Fruit fly (Drosophila melanogaster) whole organism, adult: ENCODE data around the gene tfc.

ENCODE experiments used
- CG11617 ChIP-seq: fragments of 200-800 bp; sonication (Bioruptor generic); optimal IDR thresholded peaks from 2 replicates; lab custom pipeline; 2017; ENCODE audit warnings: mild to moderate bottlenecking, missing biosample characterization, missing genetic modification reagents, missing genetic modification characterization
- CG12768 ChIP-seq: fragments of 200-800 bp; sonication (Bioruptor generic); optimal IDR thresholded peaks from 2 replicates; lab custom pipeline; 2017; ENCODE audit warnings: missing biosample characterization, missing genetic modification characterization, mild to moderate bottlenecking, moderate library complexity, missing genetic modification reagents
- CG14711 ChIP-seq: fragments of 200-800 bp; sonication (Bioruptor generic); optimal IDR thresholded peaks from 2 replicates; lab custom pipeline; 2018; ENCODE audit warnings: missing biosample characterization, mild to moderate bottlenecking, missing genetic modification characterization, moderate library complexity
- CG1620 ChIP-seq: fragments of 200-800 bp; sonication (Bioruptor generic); optimal IDR thresholded peaks from 2 replicates; lab custom pipeline; 2016; ENCODE audit warnings: missing biosample characterization, missing genetic modification characterization
- CG33017 ChIP-seq: fragments of 200-800 bp; sonication (Bioruptor generic); optimal IDR thresholded peaks from 2 replicates; lab custom pipeline; 2018; ENCODE audit warnings: missing biosample characterization, mild to moderate bottlenecking, missing genetic modification characterization, moderate library complexity
- CG5204 ChIP-seq: fragments of 200-800 bp; sonication (Bioruptor generic); optimal IDR thresholded peaks from 2 replicates; lab custom pipeline; 2016; ENCODE audit warnings: missing biosample characterization, missing genetic modification characterization
- CG7045 ChIP-seq: fragments of 200-800 bp; sonication (Bioruptor generic); optimal IDR thresholded peaks from 2 replicates; lab custom pipeline; 2017; ENCODE audit warnings: missing biosample characterization, mild to moderate bottlenecking, missing genetic modification characterization
- CG7101 ChIP-seq: fragments of 200-800 bp; sonication (Bioruptor generic); optimal IDR thresholded peaks from 2 replicates; lab custom pipeline; 2018; ENCODE audit warnings: missing biosample characterization, mild to moderate bottlenecking, missing genetic modification characterization, moderate library complexity
- Clk ChIP-seq: fragments of 200-800 bp; sonication (Bioruptor generic); optimal IDR thresholded peaks from 2 replicates; lab custom pipeline; 2017; ENCODE audit warnings: missing biosample characterization, missing genetic modification characterization
- Crg-1 ChIP-seq: fragments of 200-800 bp; sonication (Bioruptor generic); optimal IDR thresholded peaks from 2 replicates; lab custom pipeline; 2016; ENCODE audit warnings: missing biosample characterization, missing genetic modification characterization
- Hr96 ChIP-seq: fragments of 200-800 bp; sonication (Bioruptor generic); optimal IDR thresholded peaks from 2 replicates; lab custom pipeline; 2016; ENCODE audit warnings: missing biosample characterization, missing genetic modification characterization
- Mnt ChIP-seq: fragments of 200-800 bp; sonication (Bioruptor generic); optimal IDR thresholded peaks from 2 replicates; lab custom pipeline; 2016; ENCODE audit warnings: missing biosample characterization, mild to moderate bottlenecking, missing genetic modification characterization
- bab1 ChIP-seq: fragments of 200-800 bp; sonication (Bioruptor generic); optimal IDR thresholded peaks from 3 replicates; lab custom pipeline; 2019; ENCODE audit warnings: missing biosample characterization, mild to moderate bottlenecking, missing genetic modification characterization, moderate library complexity
- cic ChIP-seq: fragments of 200-800 bp; sonication (Bioruptor generic); optimal IDR thresholded peaks from 2 replicates; lab custom pipeline; 2017; ENCODE audit warnings: missing biosample characterization, mild to moderate bottlenecking, missing genetic modification characterization, moderate library complexity
- cnc ChIP-seq, 2 experiments: fragments of >200 bp; optimal IDR thresholded peaks; 2 replicates each; lab custom pipeline; 2017
- kay ChIP-seq: fragments of 200-800 bp; sonication (Bioruptor generic); peaks from one replicate; lab custom pipeline; 2016; ENCODE audit warnings: missing biosample characterization, missing genetic modification characterization, borderline replicate concordance
- ovo ChIP-seq: fragments of 200-800 bp; sonication (Bioruptor generic); optimal IDR thresholded peaks from 2 replicates; lab custom pipeline; 2016; ENCODE audit warnings: missing biosample characterization, missing genetic modification characterization
- pad ChIP-seq: fragments of 200-800 bp; sonication (Bioruptor generic); optimal IDR thresholded peaks from 3 replicates; lab custom pipeline; 2017; ENCODE audit warnings: missing biosample characterization, missing genetic modification characterization, mild to moderate bottlenecking, moderate library complexity, missing genetic modification reagents
- tj ChIP-seq: fragments of 200-800 bp; sonication (Bioruptor generic); optimal IDR thresholded peaks from 3 replicates; lab custom pipeline; 2017; ENCODE audit warnings: missing biosample characterization, mild to moderate bottlenecking, missing genetic modification characterization, moderate library complexity
- toe ChIP-seq: fragments of 200-800 bp; sonication (Bioruptor generic); optimal IDR thresholded peaks from 2 replicates; lab custom pipeline; 2016; ENCODE audit warnings: missing biosample characterization, missing genetic modification characterization

tfc gene

dm6 chr3L:1302950-1303352, 46.7 kb downstream of the tfc start:
- no peak for TF ChIP-seq CG5204 (GFP tag; lab: Kevin White, UChicago)
- no peak for TF ChIP-seq Hr96 (GFP tag; lab: Kevin White, UChicago)
- TF ChIP-seq cnc (optimal IDR thresholded peaks at IDR 0.05; lab: Kevin White, UChicago): no peak
- no peak for TF ChIP-seq bab1 (GFP tag; lab: Kevin White, UChicago)
- TF ChIP-seq CG33017 (tag; lab: Kevin White, UChicago): no peak
- TF ChIP-seq CG11617: no peak
- TF ChIP-seq ovo (GFP tag; lab: Kevin White, UChicago): no peak

- TF ChIP-seq bab1 (GFP tag; lab: Kevin White, UChicago): no peak
- TF ChIP-seq CG12768 (GFP tag; lab: Kevin White, UChicago): peak; percentile 20
- TF ChIP-seq CG33017 (tag; lab: Kevin White, UChicago): peak; percentile 21
- TF ChIP-seq tj: no peak
- no peak for TF ChIP-seq Clk (GFP tag; lab: Kevin White, UChicago)
- no peak for TF ChIP-seq CG1620
- no peak for TF ChIP-seq cnc (optimal IDR thresholded peaks at IDR 0.05; lab: Kevin White, UChicago)
- no peak for TF ChIP-seq Mnt (GFP tag; lab: Kevin White, UChicago)
- TF ChIP-seq cic: peak; percentile 73
- TF ChIP-seq kay (GFP tag; lab: Kevin White, UChicago): no peak
These were observed 49.1 kb downstream of the tfc start for dm6 chr3L:1305317-1305716.

- TF ChIP-seq cnc (optimal IDR thresholded peaks at IDR 0.05; lab: Kevin White, UChicago) (no peak), toe (GFP tag; lab: Kevin White, UChicago) (no peak), CG12768 (GFP tag; lab: Kevin White, UChicago) (peak; percentile 37), pad (GFP tag; lab: Kevin White, UChicago) (peak; percentile 12), CG14711 (tag; lab: Kevin White, UChicago) (peak; percentile 78), kay (GFP tag; lab: Kevin White, UChicago) (no peak), Crg-1 (GFP tag; lab: Kevin White, UChicago) (peak; percentile 75), Clk (GFP tag; lab: Kevin White, UChicago) (no peak), Hr96 (GFP tag; lab: Kevin White, UChicago) (no peak), tj (peak; percentile 57), CG5204 (GFP tag; lab: Kevin White, UChicago) (no peak), CG11617 (peak; percentile 60), bab1 (GFP tag; lab: Kevin White, UChicago) (peak; percentile 59), ovo (GFP tag; lab: Kevin White, UChicago) (peak; percentile 22), CG7045 (GFP tag; lab: Kevin White, UChicago) (peak; percentile 5), cic (peak; percentile 81), Mnt (GFP tag; lab: Kevin White, UChicago) (peak; percentile 78), CG7101 (tag; lab: Kevin White, UChicago) (peak; percentile 70), CG1620 (peak; percentile 86), CG33017 (tag; lab: Kevin White, UChicago) (peak; percentile 13)
These were observed 50.9 kb downstream of the tfc start, which contains the start of the genes Ctr9 and Nt5a for dm6 chr3L:1307005-1307632. Gene Ctr9 (plus strand): TSS chr3L:1307224. Gene Nt5a (minus strand): TSS chr3L:1307418.

DNA sequence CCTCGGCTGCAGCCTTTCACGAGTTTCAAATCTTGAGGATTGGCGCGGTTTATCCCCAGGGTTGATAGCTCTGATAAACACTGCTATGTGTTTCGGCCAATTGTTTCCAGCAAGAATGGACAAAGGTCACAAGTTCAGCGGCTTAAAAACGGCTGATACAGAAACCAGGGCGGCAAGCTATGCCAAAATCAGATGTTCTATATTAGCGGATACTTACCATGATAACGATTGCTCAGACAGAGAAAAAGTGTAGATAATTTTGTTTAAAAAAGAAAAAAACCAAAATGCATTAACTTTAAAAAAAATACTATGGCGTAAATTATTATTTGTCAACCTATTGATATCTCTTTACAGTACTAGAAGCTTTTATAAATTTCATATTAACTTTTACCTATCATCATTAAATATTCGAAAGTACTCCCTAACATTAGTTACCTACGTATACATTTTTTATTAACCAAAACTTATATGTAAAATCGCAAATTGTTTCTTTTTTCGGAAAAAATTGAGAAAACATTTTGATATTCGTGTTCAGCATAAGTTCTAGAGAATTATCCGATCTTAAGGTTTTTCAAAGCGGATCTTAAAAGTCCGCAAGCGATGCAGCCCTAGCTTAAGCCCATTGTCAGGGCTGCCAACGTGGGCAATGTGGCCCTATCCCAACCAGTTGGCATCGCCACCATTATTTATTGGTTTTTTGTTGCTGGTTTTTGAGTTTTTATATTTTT, 57.0 kb downstream of the tfc start, which contains the start of the genes sturkopf and Herc4:
Gene sturkopf (minus strand): TSS at position 339 of the 728 bp plus-strand sequence.
Gene Herc4 (plus strand): TSS at position 658 of the 728 bp plus-strand sequence.
- TF ChIP-seq Crg-1 (GFP tag; lab: Kevin White, UChicago): peak; percentile 68
- TF ChIP-seq pad (GFP tag; lab: Kevin White, UChicago): peak; percentile 59
- no peak for TF ChIP-seq kay (GFP tag; lab: Kevin White, UChicago)
- TF ChIP-seq Clk (GFP tag; lab: Kevin White, UChicago): peak; percentile 16
- peak; percentile 90 for TF ChIP-seq toe (GFP tag; lab: Kevin White, UChicago)
- TF ChIP-seq CG7045 (GFP tag; lab: Kevin White, UChicago): peak; percentile 72
- peak; percentile 82 for TF ChIP-seq CG1620
- no peak for TF ChIP-seq Hr96 (GFP tag; lab: Kevin White, UChicago)
- no peak for TF ChIP-seq cic
- TF ChIP-seq CG33017 (tag; lab: Kevin White, UChicago): peak; percentile 81
- TF ChIP-seq Mnt (GFP tag; lab: Kevin White, UChicago): peak; percentile 83
- peak; percentile 43 for TF ChIP-seq ovo (GFP tag; lab: Kevin White, UChicago)
- TF ChIP-seq CG7101 (tag; lab: Kevin White, UChicago): peak; percentile 83
- TF ChIP-seq CG14711 (tag; lab: Kevin White, UChicago): peak; percentile 43
- peak; percentile 91 for TF ChIP-seq CG11617
- TF ChIP-seq CG5204 (GFP tag; lab: Kevin White, UChicago): peak; percentile 90
- TF ChIP-seq tj: peak; percentile 91
- TF ChIP-seq cnc (optimal IDR thresholded peaks at IDR 0.05; lab: Kevin White, UChicago): no peak
- no peak for TF ChIP-seq bab1 (GFP tag; lab: Kevin White, UChicago)
- TF ChIP-seq CG12768 (GFP tag; lab: Kevin White, UChicago): peak; percentile 38

dm6 chr3L:1318241-1318640, 62.0 kb downstream of the tfc start, which contains the start of gene Myo61F:
Gene Myo61F (plus strand): TSS chr3L:1318480.
- TF ChIP-seq bab1 (GFP tag; lab: Kevin White, UChicago): peak; percentile 54
- TF ChIP-seq kay (GFP tag; lab: Kevin White, UChicago): no peak
- TF ChIP-seq tj: peak; percentile 42
- TF ChIP-seq toe (GFP tag; lab: Kevin White, UChicago): no peak
- TF ChIP-seq Hr96 (GFP tag; lab: Kevin White, UChicago): no peak
- TF ChIP-seq Mnt (GFP tag; lab: Kevin White, UChicago): peak; percentile 28
- TF ChIP-seq CG7101 (tag; lab: Kevin White, UChicago): no peak
